Worm (Caenorhabditis elegans) whole organism, midembryonic: ENCODE results near the gene EEED8.13.

Source experiments
- flt-1 ChIP-seq: fragments of 200-800 bp; sonication (Bioruptor generic); IDR thresholded peaks from 2 replicates; pipeline ENCODE4 v1.3.6; 2022; ENCODE audit warnings: missing genetic modification characterization, missing compliant biosample characterization
- med-1 ChIP-seq: sonication (generic microtip); optimal IDR thresholded peaks from 2 replicates; lab custom pipeline; 2017; ENCODE audit warnings: missing genetic modification characterization, mild to moderate bottlenecking, missing compliant biosample characterization, antibody characterized with exemption, missing genetic modification reagents; ENCODE audit not compliant: insufficient read depth
- ref-1 ChIP-seq: fragments of 200-800 bp; sonication (Bioruptor generic); conservative IDR thresholded peaks from 2 replicates; pipeline ENCODE4 v1.3.6; 2022; ENCODE audit warnings: missing genetic modification reagents, missing genetic modification characterization, missing compliant biosample characterization
- ztf-23 ChIP-seq: fragments of 200-800 bp; sonication (Bioruptor generic); IDR thresholded peaks from 2 replicates; pipeline ENCODE4 v1.3.6; 2022; ENCODE audit warnings: missing genetic modification reagents, missing genetic modification characterization, missing compliant biosample characterization
- ztf-29 ChIP-seq: fragments of 200-800 bp; sonication (Bioruptor generic); IDR thresholded peaks from 2 replicates; pipeline ENCODE4 v1.3.6; 2022; ENCODE audit warnings: missing genetic modification reagents, missing genetic modification characterization, missing compliant biosample characterization

- TF ChIP-seq flt-1 (GFP tag; lab: Robert Waterston, UW) (no peak), ztf-29 (GFP tag; lab: Robert Waterston, UW) (no peak), ref-1 (GFP tag; lab: Robert Waterston, UW) (no peak), ztf-23 (GFP tag; lab: Robert Waterston, UW) (no peak), med-1 (no peak)
These were observed 46.5 kb upstream of the EEED8.13 start for ce11 chrII:5458683-5459410.
